Worm (Caenorhabditis elegans): ENCODE data around the gene K12H6.4.

Gene K12H6.4

DNA sequence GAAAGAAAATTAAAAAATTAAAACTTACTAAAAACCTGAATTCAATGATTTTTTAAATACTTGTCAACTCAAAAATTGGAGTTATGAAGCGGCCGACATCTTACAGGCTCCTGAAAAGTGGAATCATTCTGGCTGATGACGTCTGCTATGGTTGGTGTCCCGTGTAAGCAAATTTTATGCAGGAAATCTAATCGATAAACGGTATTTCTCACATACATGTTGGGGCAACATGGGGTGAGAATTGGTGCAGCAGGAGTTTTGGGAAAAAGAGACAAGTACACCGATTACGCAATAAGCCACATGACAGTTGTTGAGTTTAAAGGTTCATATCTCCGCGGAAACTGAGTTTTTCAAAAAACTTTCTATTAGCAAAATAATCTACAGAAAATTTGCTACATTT is 8.6 kb downstream of the K12H6.4 start, which contains the start of gene K12H6.2:
Gene K12H6.2 (minus strand): TSS at position 101 of the 400 bp plus-strand sequence.
- no peak for TF ChIP-seq daf-12 (tag; optimal IDR thresholded peaks at IDR 0.05)
- TF ChIP-seq hlh-11 (tag; optimal IDR thresholded peaks at IDR 0.05): no peak
- TF ChIP-seq dmd-8 (GFP tag; IDR thresholded peaks at IDR 0.05): no peak
- TF ChIP-seq nhr-111 (GFP tag; optimal IDR thresholded peaks at IDR 0.05): no peak
- no peak for TF ChIP-seq mep-1 (tag; optimal IDR thresholded peaks at IDR 0.05)
- no peak for TF ChIP-seq arid-1 (GFP tag; conservative IDR thresholded peaks at IDR 0.05)
- TF ChIP-seq ceh-62 (tag; optimal IDR thresholded peaks at IDR 0.05): no peak

DNA sequence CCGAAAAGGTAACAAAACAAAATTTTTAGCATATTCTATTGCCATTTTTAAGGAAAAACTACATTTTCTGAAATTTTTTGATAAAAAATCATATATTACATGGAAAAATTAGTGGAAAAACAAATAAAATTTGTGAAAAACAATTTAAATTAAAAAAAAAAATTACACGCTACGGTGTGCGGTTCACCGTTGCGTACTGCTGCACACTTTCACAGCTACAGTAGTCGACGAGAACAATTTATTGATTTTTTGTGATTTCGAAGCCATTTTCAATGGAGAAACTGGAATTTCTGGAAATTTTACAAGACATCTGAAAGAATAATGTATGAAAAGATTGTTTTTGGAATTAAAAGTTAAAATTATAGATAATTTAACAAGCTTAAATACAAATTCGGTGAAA is 9.1 kb downstream of the K12H6.4 start:
- TF ChIP-seq zip-2 (tag; optimal IDR thresholded peaks at IDR 0.05) (no peak), lim-7 (GFP tag; IDR thresholded peaks at IDR 0.05) (no peak), F10B5.3 (tag; optimal IDR thresholded peaks at IDR 0.05) (no peak), ctbp-1 (GFP tag; IDR thresholded peaks at IDR 0.05) (no peak), ZK337.2 (GFP tag; IDR thresholded peaks at IDR 0.05) (no peak), lir-3 (tag; optimal IDR thresholded peaks at IDR 0.05) (no peak), daf-16 (GFP tag; optimal IDR thresholded peaks at IDR 0.05) (no peak), daf-16 (tag; optimal IDR thresholded peaks at IDR 0.05) (no peak), nhr-111 (GFP tag; optimal IDR thresholded peaks at IDR 0.05) (no peak), snpc-1.2 (GFP tag; IDR thresholded peaks at IDR 0.05) (no peak), daf-19 (GFP tag; conservative IDR thresholded peaks at IDR 0.05) (no peak), ces-1 (GFP tag; optimal IDR thresholded peaks at IDR 0.05) (no peak), zfp-2 (tag; optimal IDR thresholded peaks at IDR 0.05) (no peak), ama-1 (optimal IDR thresholded peaks at IDR 0.05) (no peak), hlh-11 (tag; optimal IDR thresholded peaks at IDR 0.05) (no peak), nhr-76 (tag; optimal IDR thresholded peaks at IDR 0.05) (no peak), snpc-4 (tag; optimal IDR thresholded peaks at IDR 0.05) (no peak), duxl-1 (tag; optimal IDR thresholded peaks at IDR 0.05; ENCODE audit: poor library complexity) (no peak), ceh-82 (tag; optimal IDR thresholded peaks at IDR 0.05) (no peak), jun-1 (tag; optimal IDR thresholded peaks at IDR 0.05) (no peak)

DNA sequence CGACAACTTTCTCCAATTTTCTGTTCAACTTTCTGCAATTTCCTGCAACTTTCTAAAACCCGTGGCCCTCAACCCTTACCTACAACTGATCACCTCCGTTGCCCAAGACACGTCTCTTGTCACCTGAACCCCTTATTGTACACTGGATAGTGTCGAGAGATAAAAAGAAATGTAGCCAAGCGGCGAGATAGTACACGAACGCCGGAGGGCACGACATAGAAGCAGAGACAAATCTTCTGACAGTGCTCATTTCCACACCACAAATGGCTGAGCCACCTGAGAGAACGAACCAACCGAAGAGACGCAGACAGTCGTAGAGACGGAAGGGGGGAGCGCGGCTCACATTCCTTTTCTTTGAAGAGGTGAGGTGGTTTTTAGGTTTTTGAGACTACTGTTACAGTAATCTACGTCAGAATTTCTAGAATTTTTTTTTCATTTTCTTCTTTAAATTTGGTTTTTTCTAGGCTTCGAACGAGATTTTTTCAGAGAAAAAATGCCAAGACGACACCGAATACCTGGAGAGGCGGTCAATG is 16.3 kb downstream of the K12H6.4 start, which contains the start of gene K12H6.12:
Gene K12H6.12 (plus strand): TSS at position 483 of the 533 bp plus-strand sequence.
- TF ChIP-seq nhr-11 (tag; optimal IDR thresholded peaks at IDR 0.05) (peak; percentile 38), hlh-30 (tag; optimal IDR thresholded peaks at IDR 0.05; ENCODE audit: insufficient read depth) (peak; percentile 75), hmg-1.1 (GFP tag; IDR thresholded peaks at IDR 0.05) (0 out of 2 replicates have a peak, but pooled peaks have one; percentile 23), dve-1 (tag; optimal IDR thresholded peaks at IDR 0.05; ENCODE audit: insufficient read depth) (peak; percentile 26), lin-39 (tag; optimal IDR thresholded peaks at IDR 0.05) (no peak), aha-1 (tag) (peak; percentile 95), nhr-28 (tag; optimal IDR thresholded peaks at IDR 0.05) (peak; percentile 35), F37D6.2 (tag; optimal IDR thresholded peaks at IDR 0.05) (no peak)

DNA sequence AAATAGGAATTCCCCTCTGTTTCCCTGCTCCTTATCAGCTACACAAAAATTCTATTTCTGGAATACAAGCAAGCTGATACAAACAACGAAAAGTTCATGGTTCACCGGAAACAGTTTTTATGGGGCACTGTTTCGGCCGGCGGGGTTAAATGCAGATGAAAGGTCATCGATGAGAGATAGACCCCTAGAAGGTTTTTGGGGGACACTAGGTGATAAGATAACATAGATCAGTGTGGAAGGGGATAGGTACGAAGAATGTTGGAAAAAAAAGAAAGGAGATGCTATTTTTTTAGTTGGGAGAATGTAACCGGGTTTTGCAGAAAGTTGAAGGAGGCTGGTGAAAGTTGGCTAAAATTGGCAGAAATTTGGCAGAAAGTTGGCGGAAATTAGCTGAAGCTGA is 18.5 kb downstream of the K12H6.4 start:
- TF ChIP-seq nhr-28 (tag; optimal IDR thresholded peaks at IDR 0.05) (peak; percentile 12), dmd-9 (GFP tag; IDR thresholded peaks at IDR 0.05) (no peak), nhr-111 (GFP tag; optimal IDR thresholded peaks at IDR 0.05) (no peak), jun-1 (tag; optimal IDR thresholded peaks at IDR 0.05) (no peak)

DNA sequence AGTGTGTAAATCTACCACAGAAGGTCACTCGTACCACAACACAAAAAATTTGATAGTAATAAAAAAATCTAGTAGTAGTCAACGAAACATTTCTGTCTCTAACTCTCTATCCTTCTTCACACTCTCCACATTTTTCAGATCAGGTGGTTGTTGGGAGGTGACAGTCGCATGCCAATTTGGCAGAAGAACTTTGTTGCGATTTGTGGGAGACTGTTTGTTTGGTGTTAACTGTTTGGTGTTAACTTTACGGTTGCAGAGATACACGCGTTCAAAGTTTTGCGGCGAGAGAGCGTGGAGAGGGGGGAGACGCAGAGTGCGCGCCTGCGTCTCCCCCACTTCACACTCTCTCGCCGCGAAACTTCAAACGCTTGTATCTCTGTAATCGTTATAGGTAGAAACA is 19.1 kb downstream of the K12H6.4 start:
- TF ChIP-seq lin-29 (GFP tag; IDR thresholded peaks at IDR 0.05) (no peak), spr-1 (tag; optimal IDR thresholded peaks at IDR 0.05) (no peak), nhr-28 (tag; optimal IDR thresholded peaks at IDR 0.05) (peak; percentile 32), dve-1 (tag; optimal IDR thresholded peaks at IDR 0.05; ENCODE audit: insufficient read depth) (peak; percentile 79), lim-7 (GFP tag; IDR thresholded peaks at IDR 0.05) (no peak), tra-1 (GFP tag; IDR thresholded peaks at IDR 0.05) (peak; percentile 64; the same call in 1 of the 2 replicates), pha-4 (GFP tag; IDR thresholded peaks at IDR 0.05) (0 out of 2 replicates have a peak, but pooled peaks have one; percentile 52), pha-4 (tag; optimal IDR thresholded peaks at IDR 0.05) (no peak), attf-4 (tag; optimal IDR thresholded peaks at IDR 0.05) (no peak), nhr-48 (tag; optimal IDR thresholded peaks at IDR 0.05) (peak; percentile 75), hlh-30 (tag; optimal IDR thresholded peaks at IDR 0.05; ENCODE audit: insufficient read depth) (peak; percentile 80), hlh-11 (tag; optimal IDR thresholded peaks at IDR 0.05) (peak; percentile 37), dmd-6 (GFP tag; IDR thresholded peaks at IDR 0.05) (peak; percentile 85), php-3 (GFP tag; IDR thresholded peaks at IDR 0.05) (0 out of 2 replicates have a peak, but pooled peaks have one; percentile 15), set-16 (GFP tag; IDR thresholded peaks at IDR 0.05) (peak; percentile 26; the same call in 1 of the 2 replicates), lin-38 (GFP tag; IDR thresholded peaks at IDR 0.05) (no peak)

Measured in whole organism, L4 larva.